Fruit fly (Drosophila melanogaster) whole organism, embryonic: ENCODE measurements around the gene CG3036.
A peak's percentile ranks its signal among the peaks of the same experiment; 100 is the strongest.

Experiments
- Abd-B ChIP-seq: fragments of 200-800 bp; sonication (Bioruptor generic); optimal IDR thresholded peaks from 2 replicates; lab custom pipeline; 2018; ENCODE audit warnings: missing biosample characterization, mild to moderate bottlenecking, missing genetic modification characterization, moderate library complexity
- Atf-2 ChIP-seq: fragments of 200-800 bp; sonication (Bioruptor generic); optimal IDR thresholded peaks from 2 replicates; lab custom pipeline; 2016; ENCODE audit warnings: missing biosample characterization, missing genetic modification characterization
- B-H1 ChIP-seq: fragments of 200-800 bp; sonication (Bioruptor generic); IDR thresholded peaks from 3 replicates; pipeline ENCODE4 v1.3.6; 2022; ENCODE audit warnings: missing biosample characterization, missing genetic modification characterization
- CG1024 ChIP-seq: fragments of 200-800 bp; sonication (Bioruptor generic); IDR thresholded peaks from 2 replicates; pipeline ENCODE4 v1.3.6; 2022; ENCODE audit warnings: missing biosample characterization, missing genetic modification characterization
- CG10462 ChIP-seq: fragments of 200-800 bp; sonication (Bioruptor generic); optimal IDR thresholded peaks from 2 replicates; lab custom pipeline; 2016; ENCODE audit warnings: missing biosample characterization, missing genetic modification characterization
- CG1233 ChIP-seq: fragments of 200-800 bp; sonication (Bioruptor generic); optimal IDR thresholded peaks from 4 replicates; lab custom pipeline; 2018; ENCODE audit warnings: missing biosample characterization, mild to moderate bottlenecking, missing genetic modification characterization
- CG1602 ChIP-seq: fragments of 200-800 bp; sonication (Bioruptor generic); optimal IDR thresholded peaks from 3 replicates; lab custom pipeline; 2016; ENCODE audit warnings: missing biosample characterization, missing genetic modification characterization
- CG1647 ChIP-seq: fragments of 200-800 bp; sonication (Bioruptor generic); optimal IDR thresholded peaks from 3 replicates; lab custom pipeline; 2016; ENCODE audit warnings: missing biosample characterization, missing genetic modification characterization
- CG16779 ChIP-seq: fragments of 200-800 bp; sonication (Bioruptor generic); IDR thresholded peaks from 2 replicates; pipeline ENCODE4 v1.3.6; 2022; ENCODE audit warnings: missing biosample characterization, missing genetic modification characterization
- CG17385 ChIP-seq: fragments of 200-800 bp; sonication (Bioruptor generic); optimal IDR thresholded peaks from 3 replicates; lab custom pipeline; 2018; ENCODE audit warnings: missing biosample characterization, mild to moderate bottlenecking, missing genetic modification characterization
- CG1832 ChIP-seq: fragments of 200-800 bp; sonication (Bioruptor generic); optimal IDR thresholded peaks from 2 replicates; lab custom pipeline; 2017; ENCODE audit warnings: missing biosample characterization, mild to moderate bottlenecking, missing genetic modification characterization, inconsistent platforms
- CG31388 ChIP-seq: fragments of 200-800 bp; sonication (Bioruptor generic); optimal IDR thresholded peaks from 2 replicates; lab custom pipeline; 2016; ENCODE audit warnings: missing biosample characterization, missing genetic modification characterization
- CG3838 ChIP-seq: fragments of 200-800 bp; sonication (Bioruptor generic); optimal IDR thresholded peaks from 3 replicates; lab custom pipeline; 2016; ENCODE audit warnings: missing biosample characterization, missing genetic modification characterization
- CG3847 ChIP-seq: fragments of 200-800 bp; sonication (Bioruptor generic); IDR thresholded peaks from 2 replicates; pipeline ENCODE4 v1.3.6; 2022; ENCODE audit warnings: missing biosample characterization, missing genetic modification characterization
- CG4707 ChIP-seq: fragments of 200-800 bp; sonication (Bioruptor generic); optimal IDR thresholded peaks from 2 replicates; lab custom pipeline; 2018; ENCODE audit warnings: missing biosample characterization, mild to moderate bottlenecking, missing genetic modification characterization, moderate library complexity
- CG5180 ChIP-seq: fragments of 200-800 bp; sonication (Bioruptor generic); optimal IDR thresholded peaks from 3 replicates; lab custom pipeline; 2017; ENCODE audit warnings: missing biosample characterization, missing genetic modification characterization, mild to moderate bottlenecking, moderate library complexity, missing genetic modification reagents
- CG6272 ChIP-seq: fragments of 200-800 bp; sonication (Bioruptor generic); IDR thresholded peaks from 2 replicates; pipeline ENCODE4 v1.3.6; 2022; ENCODE audit warnings: missing biosample characterization, missing genetic modification characterization
- CG6683 ChIP-seq: fragments of 200-800 bp; sonication (Bioruptor generic); optimal IDR thresholded peaks from 2 replicates; lab custom pipeline; 2017; ENCODE audit warnings: missing biosample characterization, mild to moderate bottlenecking, missing genetic modification characterization, missing genetic modification reagents
- CoRest ChIP-seq: fragments of 200-800 bp; sonication (Bioruptor generic); optimal IDR thresholded peaks from 3 replicates; lab custom pipeline; 2018; ENCODE audit warnings: missing biosample characterization, mild to moderate bottlenecking, missing genetic modification characterization, moderate library complexity
- D ChIP-seq, 2 experiments: fragments of 200-800 bp in 1 of 2; fragments of >200 bp in 1 of 2; sonication (Bioruptor generic) in 1 of 2; optimal IDR thresholded peaks; 2 replicates in 1 of 2; 3 replicates in 1 of 2; lab custom pipeline; 2017; ENCODE audit warnings: mild to moderate bottlenecking in 1 of 2, missing biosample characterization in 1 of 2, missing genetic modification characterization in 1 of 2, missing genetic modification reagents in 1 of 2
- H15 ChIP-seq: fragments of 200-800 bp; sonication (Bioruptor generic); IDR thresholded peaks from 3 replicates; pipeline ENCODE4 v1.3.6; 2022; ENCODE audit warnings: missing biosample characterization, missing genetic modification characterization
- Hr39 ChIP-seq: fragments of >200 bp; optimal IDR thresholded peaks from 2 replicates; lab custom pipeline; 2017
- MTF-1 ChIP-seq: fragments of 200-800 bp; sonication (Bioruptor generic); optimal IDR thresholded peaks from 2 replicates; lab custom pipeline; 2018; ENCODE audit warnings: missing biosample characterization, mild to moderate bottlenecking, missing genetic modification characterization, borderline replicate concordance
- Mad ChIP-seq: fragments of 200-800 bp; sonication (Bioruptor generic); optimal IDR thresholded peaks from 2 replicates; lab custom pipeline; 2016; ENCODE audit warnings: missing biosample characterization, missing genetic modification characterization
- Mrtf ChIP-seq: fragments of 200-800 bp; sonication (Bioruptor generic); IDR thresholded peaks from 3 replicates; pipeline ENCODE4 v1.3.6; 2022; ENCODE audit warnings: missing biosample characterization, missing genetic modification characterization
- Ravus ChIP-seq: fragments of 200-800 bp; sonication (Bioruptor generic); IDR thresholded peaks from 2 replicates; pipeline ENCODE4 v1.3.6; 2022; ENCODE audit warnings: missing biosample characterization, missing genetic modification characterization
- Scr ChIP-seq: fragments of 200-800 bp; sonication (Bioruptor generic); IDR thresholded peaks from 2 replicates; pipeline ENCODE4 v1.3.6; 2022; ENCODE audit warnings: missing biosample characterization, missing genetic modification characterization; ENCODE audit not compliant: partially characterized antibody
- Side ChIP-seq: fragments of 200-800 bp; sonication (Bioruptor generic); optimal IDR thresholded peaks from 2 replicates; lab custom pipeline; 2016; ENCODE audit warnings: missing biosample characterization, missing genetic modification characterization
- Stat92E ChIP-seq, 3 experiments: fragments of >200 bp in 2 of 3; fragments of 200-800 bp in 1 of 3; sonication (Bioruptor generic) in 1 of 3; optimal IDR thresholded peaks; 2 replicates each; lab custom pipeline; 2017 to 2019; ENCODE audit warnings: missing biosample characterization in 3 of 3, missing genetic modification characterization in 3 of 3, mild to moderate bottlenecking in 1 of 3, moderate library complexity in 1 of 3
- Tbp ChIP-seq: fragments of >200 bp; optimal IDR thresholded peaks from 2 replicates; lab custom pipeline; 2018; ENCODE audit warnings: missing biosample characterization, missing genetic modification characterization
- abd-A ChIP-seq: fragments of 200-800 bp; sonication (Bioruptor generic); optimal IDR thresholded peaks from 3 replicates; lab custom pipeline; 2019; ENCODE audit warnings: missing biosample characterization, mild to moderate bottlenecking, missing genetic modification characterization, moderate library complexity
- bigmax ChIP-seq: fragments of 200-800 bp; sonication (Bioruptor generic); optimal IDR thresholded peaks from 2 replicates; lab custom pipeline; 2018; ENCODE audit warnings: missing biosample characterization, mild to moderate bottlenecking, missing genetic modification characterization
- br ChIP-seq: fragments of >200 bp; optimal IDR thresholded peaks from 2 replicates; lab custom pipeline; 2017
- cg ChIP-seq: fragments of 200-800 bp; sonication (Bioruptor generic); optimal IDR thresholded peaks from 3 replicates; lab custom pipeline; 2019; ENCODE audit warnings: missing biosample characterization, mild to moderate bottlenecking, missing genetic modification characterization, moderate library complexity
- chinmo ChIP-seq: fragments of 200-800 bp; sonication (Bioruptor generic); IDR thresholded peaks from 4 replicates; pipeline ENCODE4 v1.3.6; 2022; ENCODE audit warnings: missing biosample characterization, missing genetic modification characterization; ENCODE audit not compliant: partially characterized antibody
- dati ChIP-seq: fragments of 200-800 bp; sonication (Bioruptor generic); IDR thresholded peaks from 2 replicates; pipeline ENCODE4 v1.3.6; 2022; ENCODE audit warnings: missing biosample characterization, missing genetic modification characterization
- esg ChIP-seq: fragments of 200-800 bp; sonication (Bioruptor generic); conservative IDR thresholded peaks from 2 replicates; pipeline ENCODE4 v1.3.6; 2022; ENCODE audit warnings: missing biosample characterization, missing genetic modification characterization
- grn ChIP-seq: fragments of 200-800 bp; sonication (Bioruptor generic); optimal IDR thresholded peaks from 3 replicates; lab custom pipeline; 2017; ENCODE audit warnings: missing biosample characterization, missing genetic modification characterization
- insv ChIP-seq, 2 experiments: fragments of 200-800 bp; sonication (Bioruptor generic); optimal IDR thresholded peaks; 3 replicates each; lab custom pipeline; 2016 to 2018; ENCODE audit warnings: missing biosample characterization in 2 of 2, missing genetic modification characterization in 2 of 2
- jigr1 ChIP-seq: fragments of 200-800 bp; sonication (Bioruptor generic); IDR thresholded peaks from 3 replicates; pipeline ENCODE4 v1.3.6; 2022; ENCODE audit warnings: missing biosample characterization, missing genetic modification characterization
- kay ChIP-seq: fragments of 200-800 bp; sonication (Bioruptor generic); optimal IDR thresholded peaks from 2 replicates; lab custom pipeline; 2016; ENCODE audit warnings: missing biosample characterization, missing genetic modification characterization
- lmd ChIP-seq: fragments of 200-800 bp; sonication (Bioruptor generic); IDR thresholded peaks from 2 replicates; pipeline ENCODE4 v1.3.6; 2022; ENCODE audit warnings: missing biosample characterization, missing genetic modification characterization
- pnt ChIP-seq: fragments of 200-800 bp; sonication (Bioruptor generic); optimal IDR thresholded peaks from 3 replicates; lab custom pipeline; 2016; ENCODE audit warnings: missing biosample characterization, missing genetic modification characterization
- sc ChIP-seq, 3 experiments: fragments of >200 bp in 2 of 3; fragments of 200-800 bp in 1 of 3; sonication (Bioruptor generic) in 1 of 3; optimal IDR thresholded peaks; 2 replicates in 2 of 3; 3 replicates in 1 of 3; lab custom pipeline; 2017; ENCODE audit warnings: mild to moderate bottlenecking in 1 of 3, missing biosample characterization in 1 of 3, missing genetic modification characterization in 1 of 3, missing genetic modification reagents in 1 of 3
- slbo ChIP-seq: fragments of 200-800 bp; sonication (Bioruptor generic); IDR thresholded peaks from 2 replicates; pipeline ENCODE4 v1.3.6; 2022; ENCODE audit warnings: missing biosample characterization, missing genetic modification characterization
- tin ChIP-seq: fragments of 200-800 bp; sonication (Bioruptor generic); optimal IDR thresholded peaks from 3 replicates; lab custom pipeline; 2016; ENCODE audit warnings: missing biosample characterization, missing genetic modification characterization
- tll ChIP-seq, 2 experiments: fragments of 200-800 bp in 1 of 2; fragments of >200 bp in 1 of 2; sonication (Bioruptor generic) in 1 of 2; optimal IDR thresholded peaks; 2 replicates each; lab custom pipeline; 2017 to 2019; ENCODE audit warnings: missing biosample characterization in 2 of 2, missing genetic modification characterization in 2 of 2, mild to moderate bottlenecking in 1 of 2, moderate library complexity in 1 of 2
- tx ChIP-seq: fragments of 200-800 bp; sonication (Bioruptor generic); optimal IDR thresholded peaks from 2 replicates; lab custom pipeline; 2016; ENCODE audit warnings: missing biosample characterization, missing genetic modification characterization
- unpg ChIP-seq: fragments of 200-800 bp; sonication (Bioruptor generic); optimal IDR thresholded peaks from 3 replicates; lab custom pipeline; 2018; ENCODE audit warnings: missing biosample characterization, mild to moderate bottlenecking, missing genetic modification characterization, moderate library complexity
- wor ChIP-seq: fragments of 200-800 bp; sonication (Bioruptor generic); IDR thresholded peaks from 2 replicates; pipeline ENCODE4 v1.3.6; 2022; ENCODE audit warnings: missing biosample characterization, missing genetic modification characterization

Gene CG3036

DNA sequence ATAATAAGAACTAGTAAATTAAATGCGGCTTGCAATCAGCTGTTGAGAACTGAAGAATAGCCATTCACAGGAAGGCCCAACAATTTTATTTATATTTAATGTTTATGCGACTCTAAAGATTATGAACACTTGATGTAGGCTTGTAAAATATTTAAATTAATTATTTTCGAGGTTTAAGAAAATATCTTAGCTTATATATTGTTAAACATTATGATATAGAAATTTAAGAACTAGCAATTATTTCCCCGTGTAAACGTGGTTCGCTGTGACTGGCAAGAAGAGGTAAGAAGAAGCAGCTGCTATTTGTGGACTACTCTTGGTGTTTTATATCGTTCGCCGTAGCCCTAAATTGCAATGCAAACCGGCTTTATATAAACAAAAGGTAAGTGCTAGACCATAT, 53.4 kb downstream of the CG3036 start, which contains the start of the genes mRpL24 and betaggt-I (continued):
- TF ChIP-seq MTF-1 (GFP tag; lab: Kevin White, UChicago) (peak; percentile 87), dati (GFP tag; lab: Robert Waterston, UW) (peak; percentile 79), Ravus (GFP tag; lab: Robert Waterston, UW) (peak; percentile 87), Abd-B (GFP tag; lab: Kevin White, UChicago) (peak; percentile 96), Tbp (GFP tag; lab: Kevin White, UChicago) (no peak), abd-A (tag; lab: Kevin White, UChicago) (no peak), insv (GFP tag; optimal IDR thresholded peaks at IDR 0.05; lab: Kevin White, UChicago) (peak in 1 of 2 experiments; percentile 73), CG6683 (peak; percentile 90), chinmo (GFP tag; lab: Robert Waterston, UW) (no peak), D (optimal IDR thresholded peaks at IDR 0.05; lab: Kevin White, UChicago) (no peak), D (GFP tag; optimal IDR thresholded peaks at IDR 0.05; lab: Kevin White, UChicago) (peak; percentile 90), Side (GFP tag; lab: Kevin White, UChicago) (peak; percentile 63), CG31388 (GFP tag; lab: Kevin White, UChicago) (peak; percentile 91), CG1647 (GFP tag; lab: Kevin White, UChicago) (peak; percentile 72), pnt (peak; percentile 72), cg (GFP tag; lab: Kevin White, UChicago) (no peak), CG10462 (GFP tag; lab: Kevin White, UChicago) (peak; percentile 91), unpg (peak; percentile 98), wor (GFP tag; lab: Robert Waterston, UW) (peak; percentile 93), CG1602 (peak; percentile 96), Hr39 (lab: Kevin White, UChicago) (no peak), esg (GFP tag; lab: Robert Waterston, UW) (peak; percentile 95), CG1832 (GFP tag; lab: Kevin White, UChicago) (no peak), CG4707 (GFP tag; lab: Kevin White, UChicago) (peak; percentile 83), jigr1 (peak; percentile 67; the same call in 2 of the 3 replicates), sc (optimal IDR thresholded peaks at IDR 0.05; lab: Kevin White, UChicago) (no peak), sc (GFP tag; optimal IDR thresholded peaks at IDR 0.05; lab: Kevin White, UChicago) (peak; percentile 83), CG1024 (GFP tag; lab: Robert Waterston, UW) (peak; percentile 91), B-H1 (GFP tag; lab: Robert Waterston, UW) (peak; percentile 96), CG3838 (peak; percentile 87), tll (GFP tag; optimal IDR thresholded peaks at IDR 0.05; lab: Kevin White, UChicago) (peak in 1 of 2 experiments; percentile 27), Stat92E (GFP tag; optimal IDR thresholded peaks at IDR 0.05; lab: Kevin White, UChicago) (peak in 1 of 3 experiments; percentile 85), CG3847 (peak; percentile 97), slbo (peak; percentile 97), tin (GFP tag; lab: Kevin White, UChicago) (peak; percentile 90), grn (GFP tag; lab: Kevin White, UChicago) (peak; percentile 56), Mrtf (peak; percentile 91), H15 (GFP tag; lab: Robert Waterston, UW) (peak; percentile 96), Scr (GFP tag; lab: Robert Waterston, UW) (no peak; the same call in 1 of the 2 replicates), tx (GFP tag; lab: Kevin White, UChicago) (peak; percentile 74), CG6272 (peak; percentile 92), lmd (GFP tag; lab: Robert Waterston, UW) (peak; percentile 95), Mad (GFP tag; lab: Kevin White, UChicago) (peak; percentile 90), br (lab: Kevin White, UChicago) (no peak), CG17385 (GFP tag; lab: Kevin White, UChicago) (peak; percentile 99), CG5180 (GFP tag; lab: Kevin White, UChicago) (peak; percentile 78), CoRest (peak; percentile 98), bigmax (GFP tag; lab: Kevin White, UChicago) (no peak), kay (GFP tag; lab: Kevin White, UChicago) (peak; percentile 94), CG1233 (peak; percentile 95), Atf-2 (GFP tag; lab: Kevin White, UChicago) (peak; percentile 50), CG16779 (GFP tag; lab: Robert Waterston, UW) (peak; percentile 86)
